Fruit fly (Drosophila melanogaster) whole organism, prepupa: ENCODE data around the gene Spn28F.

Source experiments
- Blimp-1 ChIP-seq: fragments of 200-800 bp; sonication (Bioruptor generic); optimal IDR thresholded peaks from 3 replicates; lab custom pipeline; 2017; ENCODE audit warnings: missing biosample characterization, missing genetic modification characterization, mild to moderate bottlenecking, moderate library complexity, missing genetic modification reagents
- CG10631 ChIP-seq: fragments of 200-800 bp; sonication (Bioruptor generic); optimal IDR thresholded peaks from 2 replicates; lab custom pipeline; 2016; ENCODE audit warnings: missing biosample characterization, missing genetic modification characterization
- CG10669 ChIP-seq: fragments of 200-800 bp; sonication (Bioruptor generic); optimal IDR thresholded peaks from 3 replicates; lab custom pipeline; 2018; ENCODE audit warnings: missing biosample characterization, mild to moderate bottlenecking, missing genetic modification characterization, moderate library complexity
- CG11902 ChIP-seq: fragments of 200-800 bp; sonication (Bioruptor generic); optimal IDR thresholded peaks from 3 replicates; lab custom pipeline; 2016; ENCODE audit warnings: missing biosample characterization, missing genetic modification characterization
- CG15336 ChIP-seq: fragments of 200-800 bp; sonication (Bioruptor generic); IDR thresholded peaks from 2 replicates; pipeline ENCODE4 v1.3.6; 2022; ENCODE audit warnings: missing biosample characterization, missing genetic modification characterization
- CG1621 ChIP-seq: fragments of 200-800 bp; sonication (Bioruptor generic); optimal IDR thresholded peaks from 3 replicates; lab custom pipeline; 2018; ENCODE audit warnings: missing biosample characterization, mild to moderate bottlenecking, missing genetic modification characterization
- CG16779 ChIP-seq: fragments of 200-800 bp; sonication (Bioruptor generic); optimal IDR thresholded peaks from 3 replicates; lab custom pipeline; 2017; ENCODE audit warnings: missing biosample characterization, mild to moderate bottlenecking, missing genetic modification characterization
- CG3032 ChIP-seq: fragments of 200-800 bp; optimal IDR thresholded peaks from 2 replicates; lab custom pipeline; 2019; ENCODE audit warnings: missing biosample characterization, mild to moderate bottlenecking, missing genetic modification characterization, moderate library complexity
- CG31627 ChIP-seq: fragments of 200-800 bp; sonication (Bioruptor generic); optimal IDR thresholded peaks from 3 replicates; lab custom pipeline; 2016; ENCODE audit warnings: missing biosample characterization, missing genetic modification characterization
- CG32006 ChIP-seq: fragments of 200-800 bp; sonication (Bioruptor generic); optimal IDR thresholded peaks from 3 replicates; lab custom pipeline; 2017; ENCODE audit warnings: missing biosample characterization, mild to moderate bottlenecking, missing genetic modification characterization
- CG3919 ChIP-seq: fragments of 200-800 bp; sonication (Bioruptor generic); optimal IDR thresholded peaks from 3 replicates; lab custom pipeline; 2016; ENCODE audit warnings: missing biosample characterization, missing genetic modification characterization
- CG4318 ChIP-seq: fragments of 200-800 bp; sonication (Bioruptor generic); optimal IDR thresholded peaks from 3 replicates; lab custom pipeline; 2017; ENCODE audit warnings: missing biosample characterization, mild to moderate bottlenecking, missing genetic modification characterization
- CG6276 ChIP-seq: fragments of 200-800 bp; sonication (Bioruptor generic); optimal IDR thresholded peaks from 2 replicates; lab custom pipeline; 2017; ENCODE audit warnings: missing biosample characterization, mild to moderate bottlenecking, missing genetic modification characterization
- CG6792 ChIP-seq: fragments of 200-800 bp; sonication (Bioruptor generic); optimal IDR thresholded peaks from 3 replicates; lab custom pipeline; 2016; ENCODE audit warnings: missing biosample characterization, missing genetic modification characterization
- CG6808 ChIP-seq: fragments of 200-800 bp; sonication (Bioruptor generic); optimal IDR thresholded peaks from 3 replicates; lab custom pipeline; 2017; ENCODE audit warnings: missing biosample characterization, missing genetic modification characterization, mild to moderate bottlenecking, moderate library complexity, missing genetic modification reagents
- CG6854 ChIP-seq: fragments of 200-800 bp; sonication (Bioruptor generic); optimal IDR thresholded peaks from 2 replicates; lab custom pipeline; 2017; ENCODE audit warnings: missing biosample characterization, mild to moderate bottlenecking, missing genetic modification characterization
- CG7368 ChIP-seq: fragments of 200-800 bp; sonication (Bioruptor generic); optimal IDR thresholded peaks from 3 replicates; lab custom pipeline; 2016; ENCODE audit warnings: missing biosample characterization, missing genetic modification characterization
- CG8119 ChIP-seq: fragments of 200-800 bp; sonication (Bioruptor generic); IDR thresholded peaks from 3 replicates; pipeline ENCODE4 v1.3.6; 2022; ENCODE audit warnings: missing biosample characterization, missing genetic modification characterization
- CG8319 ChIP-seq: fragments of 200-800 bp; sonication (Bioruptor generic); optimal IDR thresholded peaks from 3 replicates; lab custom pipeline; 2016; ENCODE audit warnings: missing biosample characterization, missing genetic modification characterization
- CG8632 ChIP-seq: fragments of 200-800 bp; sonication (Bioruptor generic); optimal IDR thresholded peaks from 3 replicates; lab custom pipeline; 2016; ENCODE audit warnings: missing biosample characterization, missing genetic modification characterization
- CG9139 ChIP-seq: fragments of 200-800 bp; sonication (Bioruptor generic); optimal IDR thresholded peaks from 3 replicates; lab custom pipeline; 2017; ENCODE audit warnings: missing biosample characterization, mild to moderate bottlenecking, missing genetic modification characterization
- Eip75B ChIP-seq: fragments of 200-800 bp; sonication (Bioruptor generic); optimal IDR thresholded peaks from 3 replicates; lab custom pipeline; 2016; ENCODE audit warnings: missing biosample characterization, missing genetic modification characterization
- Eip78C ChIP-seq: fragments of 200-800 bp; sonication (Bioruptor generic); peaks from one replicate; lab custom pipeline; 2016; ENCODE audit warnings: missing biosample characterization, missing genetic modification characterization
- Eip93F ChIP-seq: fragments of 200-800 bp; sonication (Bioruptor generic); optimal IDR thresholded peaks from 2 replicates; lab custom pipeline; 2016; ENCODE audit warnings: missing biosample characterization, mild to moderate bottlenecking, missing genetic modification characterization
- Ets21C ChIP-seq: fragments of 200-800 bp; sonication (Bioruptor generic); optimal IDR thresholded peaks from 3 replicates; lab custom pipeline; 2016; ENCODE audit warnings: missing biosample characterization, missing genetic modification characterization
- Ets96B ChIP-seq: fragments of 200-800 bp; optimal IDR thresholded peaks from 2 replicates; lab custom pipeline; 2019; ENCODE audit warnings: missing biosample characterization, mild to moderate bottlenecking, missing genetic modification characterization, moderate library complexity
- Gug ChIP-seq: fragments of 200-800 bp; sonication (Bioruptor generic); IDR thresholded peaks from 2 replicates; pipeline ENCODE4 v1.3.6; 2022; ENCODE audit warnings: missing biosample characterization, missing genetic modification characterization
- Hr38 ChIP-seq: sonication (Bioruptor generic); optimal IDR thresholded peaks from 2 replicates; lab custom pipeline; 2016; ENCODE audit warnings: missing biosample characterization, missing genetic modification characterization
- Hr39 ChIP-seq: fragments of 200-800 bp; sonication (Bioruptor generic); optimal IDR thresholded peaks from 2 replicates; lab custom pipeline; 2016; ENCODE audit warnings: missing biosample characterization, missing genetic modification characterization
- Lpt ChIP-seq: fragments of 200-800 bp; sonication (Bioruptor generic); optimal IDR thresholded peaks from 3 replicates; lab custom pipeline; 2016; ENCODE audit warnings: missing biosample characterization, missing genetic modification characterization
- OdsH ChIP-seq: fragments of 200-800 bp; sonication (Bioruptor generic); optimal IDR thresholded peaks from 3 replicates; lab custom pipeline; 2016; ENCODE audit warnings: missing biosample characterization, missing genetic modification characterization
- Smox ChIP-seq: fragments of 200-800 bp; sonication (Bioruptor generic); optimal IDR thresholded peaks from 3 replicates; lab custom pipeline; 2016; ENCODE audit warnings: missing biosample characterization, missing genetic modification characterization
- Sox102F ChIP-seq: fragments of 200-800 bp; sonication (Bioruptor generic); optimal IDR thresholded peaks from 2 replicates; lab custom pipeline; 2016; ENCODE audit warnings: missing biosample characterization, mild to moderate bottlenecking, missing genetic modification characterization
- Sox14 ChIP-seq: fragments of 200-800 bp; sonication (Bioruptor generic); optimal IDR thresholded peaks from 3 replicates; lab custom pipeline; 2016; ENCODE audit warnings: missing biosample characterization, missing genetic modification characterization
- cyc ChIP-seq: fragments of 200-800 bp; sonication (Bioruptor generic); optimal IDR thresholded peaks from 3 replicates; lab custom pipeline; 2016; ENCODE audit warnings: missing biosample characterization, missing genetic modification characterization
- dac ChIP-seq: fragments of 200-800 bp; sonication (Bioruptor generic); optimal IDR thresholded peaks from 2 replicates; lab custom pipeline; 2017; ENCODE audit warnings: missing biosample characterization, mild to moderate bottlenecking, missing genetic modification characterization
- eg ChIP-seq: fragments of 200-800 bp; sonication (Bioruptor generic); IDR thresholded peaks from 3 replicates; pipeline ENCODE4 v1.3.6; 2022; ENCODE audit warnings: missing biosample characterization, missing genetic modification characterization
- fd85E ChIP-seq: fragments of 200-800 bp; sonication (Bioruptor generic); optimal IDR thresholded peaks from 3 replicates; lab custom pipeline; 2016; ENCODE audit warnings: missing biosample characterization, missing genetic modification characterization
- fkh ChIP-seq: fragments of 200-800 bp; sonication (Bioruptor generic); optimal IDR thresholded peaks from 3 replicates; lab custom pipeline; 2017; ENCODE audit warnings: missing biosample characterization, mild to moderate bottlenecking, missing genetic modification characterization, moderate library complexity
- pdm3 ChIP-seq: fragments of 200-800 bp; sonication (Bioruptor generic); optimal IDR thresholded peaks from 3 replicates; lab custom pipeline; 2016; ENCODE audit warnings: missing biosample characterization, missing genetic modification characterization
- salr ChIP-seq, 2 experiments: fragments of 200-800 bp; sonication (Bioruptor generic); optimal IDR thresholded peaks; 3 replicates each; lab custom pipeline; 2016 to 2018; ENCODE audit warnings: missing biosample characterization in 2 of 2, missing genetic modification characterization in 2 of 2, mild to moderate bottlenecking in 1 of 2
- spab ChIP-seq: fragments of 200-800 bp; sonication (Bioruptor generic); optimal IDR thresholded peaks from 2 replicates; lab custom pipeline; 2017; ENCODE audit warnings: missing biosample characterization, mild to moderate bottlenecking, missing genetic modification characterization, missing genetic modification reagents
- ss ChIP-seq, 2 experiments: fragments of 200-800 bp; sonication (Bioruptor generic); optimal IDR thresholded peaks; 2 replicates in 1 of 2; 3 replicates in 1 of 2; lab custom pipeline; 2017 to 2018; ENCODE audit warnings: mild to moderate bottlenecking in 2 of 2, missing biosample characterization in 2 of 2, missing genetic modification characterization in 2 of 2, moderate library complexity in 1 of 2
- svp ChIP-seq: fragments of 200-800 bp; sonication (Bioruptor generic); peaks from one replicate; lab custom pipeline; 2016; ENCODE audit warnings: missing biosample characterization, missing genetic modification characterization
- topi ChIP-seq: fragments of 200-800 bp; sonication (Bioruptor generic); optimal IDR thresholded peaks from 3 replicates; lab custom pipeline; 2016; ENCODE audit warnings: missing biosample characterization, missing genetic modification characterization
- vri ChIP-seq: fragments of 200-800 bp; sonication (Bioruptor generic); optimal IDR thresholded peaks from 3 replicates; lab custom pipeline; 2016; ENCODE audit warnings: missing biosample characterization, mild to moderate bottlenecking, missing genetic modification characterization

The Spn28F gene

dm6 chr2L:8274958-8275584 lies 33.5 kb upstream of the Spn28F start (continued):
- peak; percentile 53 for TF ChIP-seq spab (GFP tag; lab: Kevin White, UChicago)
- peak; percentile 69 for TF ChIP-seq pdm3
- TF ChIP-seq CG1621 (tag; lab: Kevin White, UChicago), result peak; percentile 55
- TF ChIP-seq Blimp-1 (GFP tag; lab: Kevin White, UChicago), result no peak
- no peak for TF ChIP-seq CG11902 (GFP tag; lab: Kevin White, UChicago)
- TF ChIP-seq ss (GFP tag; optimal IDR thresholded peaks at IDR 0.05; lab: Kevin White, UChicago), result peak; percentile 23 to 53
- peak; percentile 42 for TF ChIP-seq CG7368 (GFP tag; lab: Kevin White, UChicago)
- TF ChIP-seq CG10631 (GFP tag; lab: Kevin White, UChicago), result peak; percentile 63

dm6 chr2L:8274127-8274526 lies 32.5 kb upstream of the Spn28F start:
- TF ChIP-seq CG6854 (GFP tag; lab: Kevin White, UChicago) (peak; percentile 70), Blimp-1 (GFP tag; lab: Kevin White, UChicago) (peak; percentile 87), Eip75B (peak; percentile 5), svp (peak; percentile 69), CG15336 (no peak), Ets21C (GFP tag; lab: Kevin White, UChicago) (no peak), Eip78C (GFP tag; lab: Kevin White, UChicago) (peak; percentile 57), vri (GFP tag; lab: Kevin White, UChicago) (no peak)

dm6 chr2L:8270916-8271315 lies 29.3 kb upstream of the Spn28F start:
- TF ChIP-seq CG8119 (peak; percentile 84), CG3919 (GFP tag; lab: Kevin White, UChicago) (peak; percentile 65), CG15336 (peak; percentile 92), CG3032 (tag; lab: Kevin White, UChicago) (peak; percentile 44), Smox (GFP tag; lab: Kevin White, UChicago) (no peak), CG6276 (GFP tag; lab: Kevin White, UChicago) (peak; percentile 57), CG6808 (GFP tag; lab: Kevin White, UChicago) (peak; percentile 61), Lpt (GFP tag; lab: Kevin White, UChicago) (peak; percentile 55), Gug (GFP tag; lab: Robert Waterston, UW) (peak; percentile 86), Ets21C (GFP tag; lab: Kevin White, UChicago) (no peak), CG9139 (no peak), CG10631 (GFP tag; lab: Kevin White, UChicago) (peak; percentile 72), CG31627 (GFP tag; lab: Kevin White, UChicago) (no peak), ss (GFP tag; optimal IDR thresholded peaks at IDR 0.05; lab: Kevin White, UChicago) (peak; percentile 5 to 58), topi (GFP tag; lab: Kevin White, UChicago) (peak; percentile 41), CG8632 (GFP tag; lab: Kevin White, UChicago) (peak; percentile 31), cyc (GFP tag; lab: Kevin White, UChicago) (peak; percentile 45), Sox14 (GFP tag; lab: Kevin White, UChicago) (peak; percentile 58), vri (GFP tag; lab: Kevin White, UChicago) (peak; percentile 16), Hr38 (GFP tag; lab: Kevin White, UChicago) (no peak), CG32006 (GFP tag; lab: Kevin White, UChicago) (peak; percentile 85), spab (GFP tag; lab: Kevin White, UChicago) (peak; percentile 63), CG6792 (GFP tag; lab: Kevin White, UChicago) (peak; percentile 50), OdsH (GFP tag; lab: Kevin White, UChicago) (peak; percentile 61), CG11902 (GFP tag; lab: Kevin White, UChicago) (no peak), fkh (GFP tag; lab: Kevin White, UChicago) (no peak), Ets96B (tag; lab: Kevin White, UChicago) (peak; percentile 59), CG16779 (tag; lab: Kevin White, UChicago) (peak; percentile 49), Hr39 (GFP tag; lab: Kevin White, UChicago) (peak; percentile 1), eg (GFP tag; lab: Robert Waterston, UW) (peak; percentile 82), dac (GFP tag; lab: Kevin White, UChicago) (peak; percentile 32), Eip78C (GFP tag; lab: Kevin White, UChicago) (peak; percentile 88), CG8319 (peak; percentile 24), CG10669 (GFP tag; lab: Kevin White, UChicago) (peak; percentile 60), salr (GFP tag; optimal IDR thresholded peaks at IDR 0.05; lab: Kevin White, UChicago) (peak; percentile 29 to 53), Eip93F (GFP tag; lab: Kevin White, UChicago) (no peak), fd85E (GFP tag; lab: Kevin White, UChicago) (no peak), CG4318 (GFP tag; lab: Kevin White, UChicago) (peak; percentile 17), Sox102F (GFP tag; lab: Kevin White, UChicago) (peak; percentile 29)
